Worm (Caenorhabditis elegans): ENCODE measurements around the gene H38K22.7.

H38K22.7 gene

ce11 chrIII:4317065-4317752, 4.3 kb upstream of the H38K22.7 start, which contains the start of gene tag-131:
Gene tag-131 (plus strand): TSS chrIII:4317702.
- TF ChIP-seq tbx-37 (GFP tag; conservative IDR thresholded peaks at IDR 0.05), result no peak
- no peak for TF ChIP-seq scrt-1 (GFP tag; IDR thresholded peaks at IDR 0.05)
- TF ChIP-seq B0310.2 (tag; optimal IDR thresholded peaks at IDR 0.05), result no peak
- no peak for TF ChIP-seq tra-4 (tag; optimal IDR thresholded peaks at IDR 0.05)
- TF ChIP-seq ceh-13 (GFP tag; optimal IDR thresholded peaks at IDR 0.05), result no peak
- TF ChIP-seq ets-7 (tag; optimal IDR thresholded peaks at IDR 0.05), result no peak
- no peak for TF ChIP-seq hnd-1 (tag; optimal IDR thresholded peaks at IDR 0.05)
- TF ChIP-seq tbx-11 (GFP tag; IDR thresholded peaks at IDR 0.05), result no peak
- no peak for TF ChIP-seq aly-1 (tag; optimal IDR thresholded peaks at IDR 0.05)
- no peak for TF ChIP-seq F13C5.2 (tag; optimal IDR thresholded peaks at IDR 0.05)

- TF ChIP-seq sea-1 (GFP tag; conservative IDR thresholded peaks at IDR 0.05), result no peak
Measured at ce11 chrIII:4320113-4320512, 1.4 kb upstream of the H38K22.7 start, which contains the start of gene H38K22.6. Gene H38K22.6 (plus strand): TSS chrIII:4320413.

- TF ChIP-seq F13C5.2 (tag; optimal IDR thresholded peaks at IDR 0.05) (no peak), tbx-37 (GFP tag; conservative IDR thresholded peaks at IDR 0.05) (no peak), tra-4 (tag; optimal IDR thresholded peaks at IDR 0.05) (no peak)
Measured at ce11 chrIII:4323120-4323519, 1.6 kb downstream of the H38K22.7 start.

DNA sequence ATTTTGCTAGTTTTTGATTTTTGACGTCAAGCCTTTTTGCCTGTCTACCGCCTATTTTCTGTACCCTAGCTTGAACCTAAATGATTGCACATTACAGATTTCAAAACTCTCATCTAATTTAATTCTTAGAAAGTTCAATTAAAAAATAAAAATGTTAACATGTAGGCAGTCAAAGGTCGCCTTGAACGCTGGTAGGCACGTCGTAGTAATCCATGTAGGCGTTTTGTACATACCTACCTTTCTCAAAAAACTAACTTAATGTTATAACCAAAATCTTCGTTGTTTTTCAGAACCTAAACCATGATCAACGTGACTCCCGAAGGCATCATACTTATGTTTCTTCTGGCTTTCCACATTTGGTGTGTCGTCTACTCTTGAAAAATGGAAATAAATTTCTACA, 2.4 kb downstream of the H38K22.7 start, which contains the start of gene H38K22.9:
TSS of gene H38K22.9 (plus strand) at position 301 of the 400 bp plus-strand sequence.
- TF ChIP-seq ceh-36 (tag; optimal IDR thresholded peaks at IDR 0.05) (no peak), flt-1 (GFP tag; IDR thresholded peaks at IDR 0.05) (no peak), ets-7 (tag; optimal IDR thresholded peaks at IDR 0.05) (no peak), ama-1 (optimal IDR thresholded peaks at IDR 0.05) (no peak), ceh-13 (GFP tag; optimal IDR thresholded peaks at IDR 0.05) (no peak), sea-1 (GFP tag; conservative IDR thresholded peaks at IDR 0.05) (no peak), hmbx-1 (tag; optimal IDR thresholded peaks at IDR 0.05) (no peak), scrt-1 (GFP tag; IDR thresholded peaks at IDR 0.05) (no peak)

DNA sequence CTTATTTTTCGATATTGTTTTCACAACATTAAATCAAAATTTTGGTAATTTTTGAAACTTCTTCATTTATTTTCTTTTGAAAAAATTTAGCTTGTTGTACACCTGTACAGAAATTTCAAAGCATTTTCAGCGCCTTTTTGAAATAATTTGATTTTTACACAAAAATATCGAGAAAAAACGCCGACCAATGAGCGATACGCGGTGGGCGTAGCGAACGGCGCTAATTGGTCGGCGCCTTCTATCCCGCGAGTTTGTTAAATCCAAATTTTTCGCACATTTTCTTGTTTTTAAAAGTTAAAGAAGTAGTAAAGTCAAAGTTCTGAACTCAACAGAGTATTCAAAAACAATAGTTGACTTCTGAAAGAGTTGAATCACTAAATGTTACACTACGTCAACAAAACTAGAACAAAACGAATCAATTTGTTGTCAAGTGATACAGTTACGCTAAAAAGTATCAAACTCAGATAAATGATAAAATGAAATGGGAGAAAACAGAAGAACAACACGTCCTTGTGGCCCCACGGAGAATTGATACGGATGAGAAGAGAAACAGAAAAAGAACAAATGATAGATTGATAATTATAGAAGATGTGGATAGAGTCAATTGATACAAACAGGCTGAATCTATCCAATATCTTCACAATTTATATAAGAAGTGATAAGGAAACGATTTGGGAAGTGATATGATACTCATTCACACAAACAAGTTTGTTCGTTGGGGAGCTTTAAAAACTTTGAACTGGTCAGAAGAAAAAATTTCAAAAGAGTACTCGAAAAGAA, 6.9 kb downstream of the H38K22.7 start:
- TF ChIP-seq scrt-1 (GFP tag; IDR thresholded peaks at IDR 0.05) (no peak), pes-1 (GFP tag; IDR thresholded peaks at IDR 0.05) (no peak), ama-1 (optimal IDR thresholded peaks at IDR 0.05) (no peak), sea-1 (GFP tag; conservative IDR thresholded peaks at IDR 0.05) (no peak)

DNA sequence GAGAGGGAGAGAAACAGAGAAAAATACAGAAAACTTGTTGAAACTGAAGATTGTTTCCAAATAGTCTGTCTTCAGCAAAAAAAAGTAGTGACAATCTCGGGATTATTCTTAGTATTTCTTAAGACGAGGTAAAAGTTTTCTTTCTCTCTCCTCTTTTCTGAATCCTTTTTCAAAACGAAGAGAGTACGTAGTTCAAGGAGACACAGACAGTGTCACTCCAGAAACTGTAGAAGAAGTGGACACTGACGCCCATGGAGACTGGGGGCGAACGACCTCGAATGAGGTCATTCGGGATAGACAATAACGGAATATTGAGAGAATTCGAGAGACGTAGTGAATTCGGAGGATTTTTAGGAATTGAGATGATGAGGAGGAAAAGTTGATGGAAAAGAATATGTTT, 9.5 kb downstream of the H38K22.7 start, which contains the start of gene gly-6:
TSS of gene gly-6 (minus strand) at position 245 of the 400 bp plus-strand sequence.
- TF ChIP-seq scrt-1 (GFP tag; IDR thresholded peaks at IDR 0.05) (no peak), F13C5.2 (tag; optimal IDR thresholded peaks at IDR 0.05) (no peak), ets-7 (tag; optimal IDR thresholded peaks at IDR 0.05) (no peak), hnd-1 (tag; optimal IDR thresholded peaks at IDR 0.05) (no peak), pes-1 (GFP tag; IDR thresholded peaks at IDR 0.05) (no peak), hmbx-1 (tag; optimal IDR thresholded peaks at IDR 0.05) (no peak), tbx-11 (GFP tag; IDR thresholded peaks at IDR 0.05) (no peak), tra-4 (tag; optimal IDR thresholded peaks at IDR 0.05) (no peak), ceh-36 (tag; optimal IDR thresholded peaks at IDR 0.05) (no peak), ceh-13 (GFP tag; optimal IDR thresholded peaks at IDR 0.05) (no peak)

DNA sequence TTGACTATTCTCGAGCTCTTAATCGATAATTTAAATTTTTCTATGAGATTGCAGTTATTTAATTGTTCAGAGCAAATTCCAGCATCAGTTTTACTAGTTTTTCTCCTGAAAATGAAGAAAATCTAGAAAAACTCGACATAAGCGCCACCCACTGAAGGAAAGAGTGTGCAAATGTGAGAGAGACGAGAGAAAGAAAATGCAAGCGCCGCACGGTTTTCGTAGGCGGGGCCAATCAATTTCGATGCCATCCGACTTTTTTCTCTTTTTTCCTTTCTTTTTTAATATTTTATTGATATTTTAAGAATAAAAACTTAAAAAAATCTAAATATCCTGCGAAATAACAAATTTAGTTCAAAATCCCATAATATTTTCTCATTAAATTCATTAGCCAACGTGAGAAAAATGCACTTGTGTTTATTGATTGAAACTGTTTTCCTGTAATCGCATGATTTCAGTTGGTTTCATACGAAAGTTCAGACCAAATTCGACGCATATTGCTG, 11.1 kb downstream of the H38K22.7 start, which contains the start of gene cdk-12:
TSS of gene cdk-12 (plus strand) at position 450 of the 500 bp plus-strand sequence.
- TF ChIP-seq hnd-1 (tag; optimal IDR thresholded peaks at IDR 0.05) (no peak), F13C5.2 (tag; optimal IDR thresholded peaks at IDR 0.05) (peak; percentile 11)

DNA sequence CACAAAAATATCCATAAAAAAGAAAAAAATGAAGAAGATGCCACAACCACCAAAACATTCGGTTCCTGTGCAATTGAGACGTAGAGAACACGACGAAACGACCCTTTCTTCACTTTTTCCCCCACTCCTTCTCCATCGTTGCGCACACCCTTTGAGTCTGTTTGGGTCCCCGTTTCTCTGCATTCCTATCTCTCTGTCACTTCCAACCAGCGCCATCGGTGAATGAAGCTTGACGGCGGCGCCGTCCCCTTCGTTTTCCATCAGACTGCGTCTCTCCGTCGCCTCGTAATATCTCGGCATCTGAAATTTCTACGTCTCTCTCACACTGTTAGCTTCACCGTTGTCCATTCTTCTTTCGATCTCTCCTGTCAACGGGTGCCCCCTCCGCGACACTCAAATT, 14.1 kb downstream of the H38K22.7 start:
- TF ChIP-seq pes-1 (GFP tag; IDR thresholded peaks at IDR 0.05) (0 out of 2 replicates have a peak, but pooled peaks have one; percentile 28), ama-1 (optimal IDR thresholded peaks at IDR 0.05) (no peak), tbx-11 (GFP tag; IDR thresholded peaks at IDR 0.05) (0 out of 2 replicates have a peak, but pooled peaks have one; percentile 13)

- TF ChIP-seq aly-1 (tag; optimal IDR thresholded peaks at IDR 0.05) (no peak), ama-1 (optimal IDR thresholded peaks at IDR 0.05) (no peak), hmg-4 (GFP tag; optimal IDR thresholded peaks at IDR 0.05) (no peak), tbx-37 (GFP tag; conservative IDR thresholded peaks at IDR 0.05) (0 out of 2 replicates have a peak, but pooled peaks have one; percentile 28), B0310.2 (tag; optimal IDR thresholded peaks at IDR 0.05) (no peak), scrt-1 (GFP tag; IDR thresholded peaks at IDR 0.05) (no peak)
Measured at ce11 chrIII:4343070-4343469, 21.6 kb downstream of the H38K22.7 start, which contains the start of the genes B0285.3 and lcmt-1. Gene B0285.3 (minus strand): TSS chrIII:4343336. Gene lcmt-1 (plus strand): TSS chrIII:4343446.

Measured in whole organism, early embryonic.